Worm (Caenorhabditis elegans): ENCODE data around the gene W07A12.4.

The W07A12.4 gene

ce11 chrII:9132338-9132737, 13.7 kb upstream of the W07A12.4 start:
- no peak for TF ChIP-seq grh-1 (GFP tag; IDR thresholded peaks at IDR 0.05)
- no peak for TF ChIP-seq ceh-63 (GFP tag; optimal IDR thresholded peaks at IDR 0.05)
- TF ChIP-seq fkh-8 (tag; optimal IDR thresholded peaks at IDR 0.05), result no peak
- no peak for TF ChIP-seq nhr-11 (tag; optimal IDR thresholded peaks at IDR 0.05)
- TF ChIP-seq mab-9 (GFP tag; IDR thresholded peaks at IDR 0.05), result no peak
- TF ChIP-seq nhr-237 (tag; optimal IDR thresholded peaks at IDR 0.05), result no peak
- TF ChIP-seq nhr-85 (tag), result no peak
- no peak for TF ChIP-seq mdl-1 (tag; optimal IDR thresholded peaks at IDR 0.05)
- TF ChIP-seq efl-1 (optimal IDR thresholded peaks at IDR 0.05), result no peak
- TF ChIP-seq efl-1 (GFP tag; optimal IDR thresholded peaks at IDR 0.05 in 1 of 2), result no peak
- no peak for TF ChIP-seq zag-1 (tag; optimal IDR thresholded peaks at IDR 0.05)
- no peak for TF ChIP-seq irx-1 (tag; optimal IDR thresholded peaks at IDR 0.05)
- no peak for TF ChIP-seq ces-1 (GFP tag; optimal IDR thresholded peaks at IDR 0.05)
- no peak for TF ChIP-seq lsy-2 (tag; optimal IDR thresholded peaks at IDR 0.05)
- TF ChIP-seq hlh-4 (tag; optimal IDR thresholded peaks at IDR 0.05), result no peak
- no peak for TF ChIP-seq blmp-1 (tag; optimal IDR thresholded peaks at IDR 0.05)
- no peak for TF ChIP-seq unc-30 (tag; optimal IDR thresholded peaks at IDR 0.05)
- no peak for TF ChIP-seq snu-23 (GFP tag; optimal IDR thresholded peaks at IDR 0.05)

ce11 chrII:9135878-9136277, 10.2 kb upstream of the W07A12.4 start, which contains the start of gene nlp-78:
Gene nlp-78 (plus strand): TSS chrII:9136178.
- TF ChIP-seq ama-1 (optimal IDR thresholded peaks at IDR 0.05) (no peak), nhr-77 (tag; optimal IDR thresholded peaks at IDR 0.05) (no peak), unc-98 (GFP tag; IDR thresholded peaks at IDR 0.05) (no peak)

ce11 chrII:9137803-9138202, 8.3 kb upstream of the W07A12.4 start, which contains the start of gene C16D2.3:
Gene C16D2.3 (plus strand): TSS chrII:9138103.
- TF ChIP-seq tbx-2 (tag; optimal IDR thresholded peaks at IDR 0.05), result no peak
- TF ChIP-seq nhr-71 (tag; optimal IDR thresholded peaks at IDR 0.05), result no peak
- TF ChIP-seq dsc-1 (tag; optimal IDR thresholded peaks at IDR 0.05), result no peak
- TF ChIP-seq nhr-76 (tag; optimal IDR thresholded peaks at IDR 0.05), result no peak
- TF ChIP-seq hlh-4 (tag; optimal IDR thresholded peaks at IDR 0.05), result no peak
- no peak for TF ChIP-seq tlp-1 (tag; optimal IDR thresholded peaks at IDR 0.05)
- TF ChIP-seq ztf-11 (tag; optimal IDR thresholded peaks at IDR 0.05), result no peak
- TF ChIP-seq fos-1 (tag; optimal IDR thresholded peaks at IDR 0.05), result no peak
- no peak for TF ChIP-seq swsn-7 (tag; optimal IDR thresholded peaks at IDR 0.05)
- TF ChIP-seq ets-5 (GFP tag; IDR thresholded peaks at IDR 0.05), result no peak
- no peak for TF ChIP-seq nhr-84 (tag; optimal IDR thresholded peaks at IDR 0.05)
- TF ChIP-seq mep-1 (tag; optimal IDR thresholded peaks at IDR 0.05), result no peak

- TF ChIP-seq rnt-1 (tag; optimal IDR thresholded peaks at IDR 0.05) (no peak), nhr-47 (tag; optimal IDR thresholded peaks at IDR 0.05) (peak; percentile 21), hlh-4 (tag; optimal IDR thresholded peaks at IDR 0.05) (peak; percentile 90), fkh-8 (tag; optimal IDR thresholded peaks at IDR 0.05) (peak; percentile 29), egl-13 (tag; optimal IDR thresholded peaks at IDR 0.05) (no peak), unc-62 (GFP tag; optimal IDR thresholded peaks at IDR 0.05) (no peak), lin-14 (GFP tag; optimal IDR thresholded peaks at IDR 0.05) (no peak), mdl-1 (tag; optimal IDR thresholded peaks at IDR 0.05) (no peak), unc-98 (GFP tag; IDR thresholded peaks at IDR 0.05) (no peak), lin-39 (tag; optimal IDR thresholded peaks at IDR 0.05) (no peak)
Measured at ce11 chrII:9139172-9139700, 6.8 kb upstream of the W07A12.4 start, which contains the start of gene Y9C2UA.1. Gene Y9C2UA.1 (plus strand): TSS chrII:9139650.

ce11 chrII:9141110-9141509, 5.0 kb upstream of the W07A12.4 start:
- TF ChIP-seq fkh-8 (tag; optimal IDR thresholded peaks at IDR 0.05) (peak; percentile 57), nhr-47 (tag; optimal IDR thresholded peaks at IDR 0.05) (no peak)

Measured in whole organism, L1 larva.